Fruit fly (Drosophila melanogaster) whole organism, embryonic: ENCODE measurements around the gene CG33969.

ENCODE experiments used
- ATbp ChIP-seq: fragments of 200-800 bp; sonication (Bioruptor generic); optimal IDR thresholded peaks from 2 replicates; lab custom pipeline; 2017; ENCODE audit warnings: missing biosample characterization, mild to moderate bottlenecking, missing genetic modification characterization, missing genetic modification reagents
- Antp ChIP-seq: fragments of 200-800 bp; sonication (Bioruptor generic); optimal IDR thresholded peaks from 3 replicates; lab custom pipeline; 2016; ENCODE audit warnings: missing biosample characterization, missing genetic modification characterization
- B-H2 ChIP-seq: fragments of 200-800 bp; sonication (Bioruptor generic); optimal IDR thresholded peaks from 2 replicates; lab custom pipeline; 2018; ENCODE audit warnings: missing biosample characterization, mild to moderate bottlenecking, missing genetic modification characterization
- CG10267 ChIP-seq: fragments of 200-800 bp; sonication (Bioruptor generic); optimal IDR thresholded peaks from 2 replicates; lab custom pipeline; 2018; ENCODE audit warnings: missing biosample characterization, mild to moderate bottlenecking, missing genetic modification characterization, moderate library complexity
- CG10274 ChIP-seq: fragments of 200-800 bp; sonication (Bioruptor generic); optimal IDR thresholded peaks from 3 replicates; lab custom pipeline; 2017; ENCODE audit warnings: missing biosample characterization, mild to moderate bottlenecking, missing genetic modification characterization
- CG10321 ChIP-seq: fragments of 200-800 bp; sonication (Bioruptor generic); IDR thresholded peaks from 2 replicates; pipeline ENCODE4 v1.3.6; 2022; ENCODE audit warnings: missing biosample characterization, missing genetic modification characterization
- CG10959 ChIP-seq: fragments of 200-800 bp; sonication (Bioruptor generic); IDR thresholded peaks from 2 replicates; pipeline ENCODE4 v1.3.6; 2022; ENCODE audit warnings: missing biosample characterization, missing genetic modification characterization
- CG12659 ChIP-seq: fragments of 200-800 bp; sonication (Bioruptor generic); optimal IDR thresholded peaks from 3 replicates; lab custom pipeline; 2017; ENCODE audit warnings: mild to moderate bottlenecking, missing biosample characterization, missing genetic modification reagents, missing genetic modification characterization
- CG13624 ChIP-seq: fragments of 200-800 bp; sonication (Bioruptor generic); optimal IDR thresholded peaks from 2 replicates; lab custom pipeline; 2016; ENCODE audit warnings: missing biosample characterization, missing genetic modification characterization
- CG14860 ChIP-seq: fragments of 200-800 bp; sonication (Bioruptor generic); IDR thresholded peaks from 3 replicates; pipeline ENCODE4 v1.3.6; 2022; ENCODE audit warnings: missing biosample characterization, missing genetic modification characterization; ENCODE audit not compliant: partially characterized antibody
- CG16813 ChIP-seq: fragments of 200-800 bp; sonication (Bioruptor generic); IDR thresholded peaks from 3 replicates; pipeline ENCODE4 v1.3.6; 2022; ENCODE audit warnings: missing biosample characterization, missing genetic modification characterization; ENCODE audit not compliant: partially characterized antibody
- CG17186 ChIP-seq: fragments of 200-800 bp; sonication (Bioruptor generic); optimal IDR thresholded peaks from 3 replicates; lab custom pipeline; 2017; ENCODE audit warnings: missing biosample characterization, missing genetic modification reagents, missing genetic modification characterization
- CG17328 ChIP-seq: fragments of 200-800 bp; sonication (Bioruptor generic); IDR thresholded peaks from 2 replicates; pipeline ENCODE4 v1.3.6; 2022; ENCODE audit warnings: missing biosample characterization, missing genetic modification characterization
- CG8290 ChIP-seq, 3 experiments: fragments of 200-800 bp; sonication (Bioruptor generic); optimal IDR thresholded peaks; 2 replicates each; lab custom pipeline; 2016 to 2019; ENCODE audit warnings: missing biosample characterization in 3 of 3, missing genetic modification characterization in 3 of 3, mild to moderate bottlenecking in 2 of 3, moderate library complexity in 1 of 3
- CG9727 ChIP-seq: fragments of 200-800 bp; sonication (Bioruptor generic); optimal IDR thresholded peaks from 3 replicates; lab custom pipeline; 2017; ENCODE audit warnings: missing biosample characterization, mild to moderate bottlenecking, missing genetic modification characterization
- CG9817 ChIP-seq: fragments of 200-800 bp; sonication (Bioruptor generic); optimal IDR thresholded peaks from 2 replicates; lab custom pipeline; 2018; ENCODE audit warnings: missing biosample characterization, mild to moderate bottlenecking, missing genetic modification characterization, moderate library complexity
- CHES-1-like ChIP-seq: fragments of 200-800 bp; sonication (Bioruptor generic); optimal IDR thresholded peaks from 2 replicates; lab custom pipeline; 2016; ENCODE audit warnings: missing biosample characterization, missing genetic modification characterization
- CoRest ChIP-seq: fragments of 200-800 bp; sonication (Bioruptor generic); optimal IDR thresholded peaks from 3 replicates; lab custom pipeline; 2018; ENCODE audit warnings: missing biosample characterization, mild to moderate bottlenecking, missing genetic modification characterization, moderate library complexity
- CrebB ChIP-seq: fragments of 200-800 bp; sonication (Bioruptor generic); optimal IDR thresholded peaks from 3 replicates; lab custom pipeline; 2018; ENCODE audit warnings: missing biosample characterization, mild to moderate bottlenecking, missing genetic modification characterization
- Deaf1 ChIP-seq: fragments of 200-800 bp; optimal IDR thresholded peaks from 3 replicates; lab custom pipeline; 2019; ENCODE audit warnings: missing biosample characterization, mild to moderate bottlenecking, missing genetic modification characterization, moderate library complexity
- Doc2 ChIP-seq: fragments of 200-800 bp; sonication (Bioruptor generic); IDR thresholded peaks from 2 replicates; pipeline ENCODE4 v1.3.6; 2022; ENCODE audit warnings: missing biosample characterization, missing genetic modification characterization
- Eip74EF ChIP-seq, 2 experiments: fragments of 200-800 bp in 1 of 2; fragments of >200 bp in 1 of 2; sonication (Bioruptor generic) in 1 of 2; optimal IDR thresholded peaks; 2 replicates each; lab custom pipeline; 2017 to 2019; ENCODE audit warnings: missing biosample characterization in 2 of 2, missing genetic modification characterization in 2 of 2, mild to moderate bottlenecking in 1 of 2, moderate library complexity in 1 of 2
- GATAe ChIP-seq: fragments of 200-800 bp; sonication (Bioruptor generic); conservative IDR thresholded peaks from 2 replicates; pipeline ENCODE4 v1.3.6; 2022; ENCODE audit warnings: missing biosample characterization, missing genetic modification characterization
- Gug ChIP-seq: fragments of 200-800 bp; sonication (Bioruptor generic); IDR thresholded peaks from 4 replicates; pipeline ENCODE4 v1.3.6; 2022; ENCODE audit warnings: missing biosample characterization, missing genetic modification characterization
- Jarid2 ChIP-seq: fragments of 200-800 bp; sonication (Bioruptor generic); optimal IDR thresholded peaks from 3 replicates; lab custom pipeline; 2017; ENCODE audit warnings: mild to moderate bottlenecking, missing biosample characterization, missing genetic modification reagents, missing genetic modification characterization
- Lhr ChIP-seq: fragments of 200-800 bp; sonication (Bioruptor generic); optimal IDR thresholded peaks from 3 replicates; lab custom pipeline; 2017; ENCODE audit warnings: mild to moderate bottlenecking, missing biosample characterization, missing genetic modification reagents, missing genetic modification characterization
- NFAT ChIP-seq: fragments of 200-800 bp; sonication (Bioruptor generic); IDR thresholded peaks from 2 replicates; pipeline ENCODE4 v1.3.6; 2022; ENCODE audit warnings: missing biosample characterization, missing genetic modification characterization
- Ravus ChIP-seq: fragments of 200-800 bp; sonication (Bioruptor generic); IDR thresholded peaks from 2 replicates; pipeline ENCODE4 v1.3.6; 2022; ENCODE audit warnings: missing biosample characterization, missing genetic modification characterization
- Ssrp ChIP-seq: fragments of 200-800 bp; sonication (Bioruptor generic); optimal IDR thresholded peaks from 2 replicates; lab custom pipeline; 2018; ENCODE audit warnings: missing biosample characterization, mild to moderate bottlenecking, missing genetic modification characterization, moderate library complexity
- Xrp1 ChIP-seq: fragments of 200-800 bp; sonication (Bioruptor generic); IDR thresholded peaks from 2 replicates; pipeline ENCODE4 v1.3.6; 2022; ENCODE audit warnings: missing biosample characterization, missing genetic modification characterization
- abd-A ChIP-seq: fragments of 200-800 bp; sonication (Bioruptor generic); optimal IDR thresholded peaks from 3 replicates; lab custom pipeline; 2019; ENCODE audit warnings: missing biosample characterization, mild to moderate bottlenecking, missing genetic modification characterization, moderate library complexity
- corto ChIP-seq: fragments of 200-800 bp; sonication (Bioruptor generic); optimal IDR thresholded peaks from 2 replicates; lab custom pipeline; 2016; ENCODE audit warnings: missing biosample characterization, mild to moderate bottlenecking, missing genetic modification characterization, moderate library complexity
- dan ChIP-seq: fragments of 200-800 bp; sonication (Bioruptor generic); IDR thresholded peaks from 2 replicates; pipeline ENCODE4 v1.3.6; 2022; ENCODE audit warnings: missing biosample characterization, missing genetic modification characterization
- disco-r ChIP-seq: fragments of 200-800 bp; sonication (Bioruptor generic); optimal IDR thresholded peaks from 2 replicates; lab custom pipeline; 2016; ENCODE audit warnings: missing biosample characterization, missing genetic modification characterization
- dysf ChIP-seq: fragments of 200-800 bp; sonication (Bioruptor generic); IDR thresholded peaks from 3 replicates; pipeline ENCODE4 v1.3.6; 2022; ENCODE audit warnings: missing biosample characterization, missing genetic modification characterization
- ewg ChIP-seq: fragments of 200-800 bp; sonication (Bioruptor generic); optimal IDR thresholded peaks from 3 replicates; lab custom pipeline; 2017; ENCODE audit warnings: mild to moderate bottlenecking, missing biosample characterization, missing genetic modification reagents, missing genetic modification characterization
- gfzf ChIP-seq: fragments of 200-800 bp; sonication (Bioruptor generic); optimal IDR thresholded peaks from 2 replicates; lab custom pipeline; 2016; ENCODE audit warnings: missing biosample characterization, mild to moderate bottlenecking, missing genetic modification characterization, moderate library complexity
- lov ChIP-seq, 2 experiments: fragments of 200-800 bp in 1 of 2; fragments of >200 bp in 1 of 2; sonication (Bioruptor generic) in 1 of 2; IDR thresholded peaks in 1 of 2; optimal IDR thresholded peaks in 1 of 2; 2 replicates in 1 of 2; 3 replicates in 1 of 2; pipeline versions ENCODE4 v1.3.6 to Lab custom; 2017 to 2022; ENCODE audit warnings: missing biosample characterization in 1 of 2, missing genetic modification characterization in 1 of 2
- luna ChIP-seq: fragments of 200-800 bp; sonication (Bioruptor generic); optimal IDR thresholded peaks from 2 replicates; lab custom pipeline; 2016; ENCODE audit warnings: missing biosample characterization, missing genetic modification characterization
- peb ChIP-seq: fragments of 200-800 bp; sonication (Bioruptor generic); IDR thresholded peaks from 2 replicates; pipeline ENCODE4 v1.3.6; 2022; ENCODE audit warnings: missing biosample characterization, missing genetic modification characterization
- sc ChIP-seq, 3 experiments: fragments of >200 bp in 2 of 3; fragments of 200-800 bp in 1 of 3; sonication (Bioruptor generic) in 1 of 3; optimal IDR thresholded peaks; 2 replicates in 2 of 3; 3 replicates in 1 of 3; lab custom pipeline; 2017; ENCODE audit warnings: mild to moderate bottlenecking in 1 of 3, missing biosample characterization in 1 of 3, missing genetic modification characterization in 1 of 3, missing genetic modification reagents in 1 of 3
- seq ChIP-seq: fragments of 200-800 bp; sonication (Bioruptor generic); IDR thresholded peaks from 2 replicates; pipeline ENCODE4 v1.3.6; 2022; ENCODE audit warnings: missing biosample characterization, missing genetic modification characterization
- tll ChIP-seq, 2 experiments: fragments of 200-800 bp in 1 of 2; fragments of >200 bp in 1 of 2; sonication (Bioruptor generic) in 1 of 2; optimal IDR thresholded peaks; 2 replicates each; lab custom pipeline; 2017 to 2019; ENCODE audit warnings: missing biosample characterization in 2 of 2, missing genetic modification characterization in 2 of 2, mild to moderate bottlenecking in 1 of 2, moderate library complexity in 1 of 2
- tna ChIP-seq: fragments of 200-800 bp; sonication (Bioruptor generic); IDR thresholded peaks from 2 replicates; pipeline ENCODE4 v1.3.6; 2022; ENCODE audit warnings: missing biosample characterization, missing genetic modification characterization; ENCODE audit not compliant: partially characterized antibody
- wdn ChIP-seq: fragments of 200-800 bp; sonication (Bioruptor generic); IDR thresholded peaks from 2 replicates; pipeline ENCODE4 v1.3.6; 2022; ENCODE audit warnings: missing biosample characterization, missing genetic modification characterization
- wek ChIP-seq: fragments of 200-800 bp; sonication (Bioruptor generic); optimal IDR thresholded peaks from 3 replicates; lab custom pipeline; 2018; ENCODE audit warnings: missing biosample characterization, mild to moderate bottlenecking, missing genetic modification characterization, moderate library complexity

The CG33969 gene

dm6 chr3L:20375878-20376563, 17.3 kb downstream of the CG33969 start, which contains the start of the genes Ide and RhoBTB (continued):
- TF ChIP-seq CoRest (peak; percentile 96), B-H2 (GFP tag; lab: Kevin White, UChicago) (peak; percentile 82), sc (optimal IDR thresholded peaks at IDR 0.05; lab: Kevin White, UChicago) (no peak), sc (GFP tag; optimal IDR thresholded peaks at IDR 0.05; lab: Kevin White, UChicago) (peak; percentile 26), CG14860 (GFP tag; lab: Robert Waterston, UW) (no peak), Deaf1 (no peak), wek (GFP tag; lab: Kevin White, UChicago) (peak; percentile 37), CHES-1-like (GFP tag; lab: Kevin White, UChicago) (peak; percentile 88), CG10959 (GFP tag; lab: Robert Waterston, UW) (no peak), CrebB (tag; lab: Kevin White, UChicago) (peak; percentile 4), tna (no peak; the same call in 1 of the 2 replicates), Antp (peak; percentile 86), lov (optimal IDR thresholded peaks at IDR 0.05; lab: Kevin White, UChicago) (no peak), lov (GFP tag; IDR thresholded peaks at IDR 0.05; lab: Robert Waterston, UW) (peak; percentile 60; the same call in 1 of the 3 replicates), tll (GFP tag; optimal IDR thresholded peaks at IDR 0.05; lab: Kevin White, UChicago) (peak in 1 of 2 experiments; percentile 16), CG12659 (GFP tag; lab: Kevin White, UChicago) (peak; percentile 91), NFAT (peak; percentile 63), wdn (GFP tag; lab: Robert Waterston, UW) (peak; percentile 48; the same call in 1 of the 2 replicates), gfzf (peak; percentile 19), peb (no peak), Gug (GFP tag; lab: Robert Waterston, UW) (peak; percentile 81; the same call in 2 of the 4 replicates), CG10267 (peak; percentile 95), dan (no peak), Ravus (GFP tag; lab: Robert Waterston, UW) (peak; percentile 6; the same call in 1 of the 2 replicates), CG10321 (GFP tag; lab: Robert Waterston, UW) (no peak), ewg (GFP tag; lab: Kevin White, UChicago) (peak; percentile 74), CG9727 (GFP tag; lab: Kevin White, UChicago) (peak; percentile 77), CG16813 (GFP tag; lab: Robert Waterston, UW) (peak; percentile 39; the same call in 1 of the 3 replicates), abd-A (tag; lab: Kevin White, UChicago) (no peak), CG13624 (GFP tag; lab: Kevin White, UChicago) (peak; percentile 90), dysf (GFP tag; lab: Robert Waterston, UW) (peak; percentile 83), seq (GFP tag; lab: Robert Waterston, UW) (peak; percentile 34; the same call in 1 of the 2 replicates), CG10274 (peak; percentile 38), luna (GFP tag; lab: Kevin White, UChicago) (peak; percentile 80), ATbp (GFP tag; lab: Kevin White, UChicago) (peak; percentile 53), CG8290 (GFP tag; optimal IDR thresholded peaks at IDR 0.05; lab: Kevin White, UChicago) (peak; percentile 71), CG8290 (tag; optimal IDR thresholded peaks at IDR 0.05; lab: Kevin White, UChicago) (peak in 1 of 2 experiments; percentile 15), Jarid2 (GFP tag; lab: Kevin White, UChicago) (peak; percentile 41), Xrp1 (GFP tag; lab: Robert Waterston, UW) (peak; percentile 54; the same call in 1 of the 2 replicates), CG17328 (GFP tag; lab: Robert Waterston, UW) (0 out of 2 replicates have a peak, but pooled peaks have one; percentile 38), Lhr (GFP tag; lab: Kevin White, UChicago) (peak; percentile 89), Ssrp (tag; lab: Kevin White, UChicago) (peak; percentile 77), Eip74EF (GFP tag; optimal IDR thresholded peaks at IDR 0.05; lab: Kevin White, UChicago) (no peak), GATAe (no peak; the same call in 1 of the 2 replicates), Doc2 (peak; percentile 48; the same call in 1 of the 2 replicates), disco-r (GFP tag; lab: Kevin White, UChicago) (peak; percentile 51), CG9817 (tag; lab: Kevin White, UChicago) (peak; percentile 95), corto (GFP tag; lab: Kevin White, UChicago) (no peak), CG17186 (peak; percentile 15)
